Fruit fly (Drosophila melanogaster) whole organism, wandering third instar larva: ENCODE results near the gene Droj2.
A peak's percentile ranks its signal among the peaks of the same experiment; 100 is the strongest.

Experiments
- Abd-B ChIP-seq: fragments of >200 bp; optimal IDR thresholded peaks from 2 replicates; lab custom pipeline; 2017; ENCODE audit warnings: missing biosample characterization, missing genetic modification characterization
- CG32264 ChIP-seq: fragments of 200-800 bp; sonication (Bioruptor generic); optimal IDR thresholded peaks from 2 replicates; lab custom pipeline; 2016; ENCODE audit warnings: missing biosample characterization, missing genetic modification characterization
- CG9705 ChIP-seq: fragments of 200-800 bp; sonication (Bioruptor generic); optimal IDR thresholded peaks from 2 replicates; lab custom pipeline; 2018; ENCODE audit warnings: missing biosample characterization, mild to moderate bottlenecking, missing genetic modification characterization
- CrebA ChIP-seq: fragments of 200-800 bp; sonication (Bioruptor generic); optimal IDR thresholded peaks from 2 replicates; lab custom pipeline; 2016; ENCODE audit warnings: missing biosample characterization, mild to moderate bottlenecking, missing genetic modification characterization, borderline replicate concordance
- Dfd ChIP-seq: fragments of >200 bp; optimal IDR thresholded peaks from 2 replicates; lab custom pipeline; 2017; ENCODE audit warnings: missing biosample characterization, missing genetic modification characterization
- GATAd ChIP-seq: sonication (Bioruptor generic); optimal IDR thresholded peaks from 2 replicates; lab custom pipeline; 2016; ENCODE audit warnings: missing biosample characterization, missing genetic modification characterization
- HLH106 ChIP-seq: fragments of 200-800 bp; optimal IDR thresholded peaks from 3 replicates; lab custom pipeline; 2019; ENCODE audit warnings: missing biosample characterization, mild to moderate bottlenecking, missing genetic modification characterization, moderate library complexity
- Hr83 ChIP-seq: fragments of 200-300 bp; sonication (Bioruptor generic); optimal IDR thresholded peaks from 2 replicates; lab custom pipeline; 2016; ENCODE audit warnings: missing biosample characterization, mild to moderate bottlenecking, missing genetic modification characterization, moderate library complexity; ENCODE audit not compliant: poor library complexity, severe bottlenecking
- Myc ChIP-seq: fragments of >200 bp; optimal IDR thresholded peaks from 2 replicates; lab custom pipeline; 2017
- N ChIP-seq: fragments of >200 bp; optimal IDR thresholded peaks from 2 replicates; lab custom pipeline; 2018; ENCODE audit warnings: missing biosample characterization, missing external identifiers, missing genetic modification characterization
- OdsH ChIP-seq: fragments of 200-800 bp; sonication (Bioruptor generic); optimal IDR thresholded peaks from 2 replicates; lab custom pipeline; 2016; ENCODE audit warnings: missing biosample characterization, mild to moderate bottlenecking, missing genetic modification characterization
- Rel ChIP-seq, 2 experiments: fragments of 200-800 bp; sonication (Bioruptor generic) in 1 of 2; optimal IDR thresholded peaks; 2 replicates in 1 of 2; 3 replicates in 1 of 2; lab custom pipeline; 2016 to 2019; ENCODE audit warnings: mild to moderate bottlenecking in 2 of 2, missing biosample characterization in 2 of 2, missing genetic modification characterization in 2 of 2, moderate library complexity in 1 of 2
- Sp1 ChIP-seq: fragments of 200-800 bp; sonication (Bioruptor generic); optimal IDR thresholded peaks from 3 replicates; lab custom pipeline; 2019; ENCODE audit warnings: missing biosample characterization, mild to moderate bottlenecking, missing genetic modification characterization, moderate library complexity
- br ChIP-seq: fragments of 200-800 bp; sonication (Bioruptor generic); optimal IDR thresholded peaks from 2 replicates; lab custom pipeline; 2016; ENCODE audit warnings: missing biosample characterization, missing genetic modification characterization
- brk ChIP-seq: fragments of 200-800 bp; sonication (Bioruptor generic); optimal IDR thresholded peaks from 2 replicates; lab custom pipeline; 2016; ENCODE audit warnings: missing biosample characterization, mild to moderate bottlenecking, missing genetic modification characterization
- dl ChIP-seq, 2 experiments: fragments of 175-275, 200-275 bp in 1 of 2; fragments of 200-275 bp in 1 of 2; sonication (Bioruptor generic); optimal IDR thresholded peaks; lab custom pipeline; 2018; ENCODE audit warnings: mild to moderate bottlenecking in 2 of 2, missing biosample characterization in 2 of 2, missing genetic modification characterization in 2 of 2, moderate library complexity in 2 of 2; ENCODE audit not compliant: partially characterized antibody in 2 of 2, insufficient read depth in 1 of 2
- dmrt93B ChIP-seq: fragments of 200-800 bp; sonication (Bioruptor generic); optimal IDR thresholded peaks from 2 replicates; lab custom pipeline; 2018; ENCODE audit warnings: missing biosample characterization, mild to moderate bottlenecking, missing genetic modification characterization
- dsf ChIP-seq: sonication (Bioruptor generic); optimal IDR thresholded peaks from 2 replicates; lab custom pipeline; 2016; ENCODE audit warnings: missing biosample characterization, missing genetic modification characterization, borderline replicate concordance
- ey ChIP-seq: fragments of 200-800 bp; sonication (Bioruptor generic); optimal IDR thresholded peaks from 2 replicates; lab custom pipeline; 2016; ENCODE audit warnings: missing biosample characterization, missing genetic modification characterization
- foxo ChIP-seq, 2 experiments: fragments of 200-800 bp; sonication (Bioruptor generic); optimal IDR thresholded peaks; 2 replicates in 1 of 2; 3 replicates in 1 of 2; lab custom pipeline; 2016 to 2017; ENCODE audit warnings: missing biosample characterization in 2 of 2, missing genetic modification characterization in 2 of 2
- fru ChIP-seq: fragments of 200-800 bp; sonication (Bioruptor generic); optimal IDR thresholded peaks from 3 replicates; lab custom pipeline; 2016; ENCODE audit warnings: missing biosample characterization, mild to moderate bottlenecking, missing genetic modification characterization
- jim ChIP-seq: fragments of 175-275, 200-325 bp; sonication (Bioruptor generic); optimal IDR thresholded peaks from 2 replicates; lab custom pipeline; 2016; ENCODE audit warnings: missing biosample characterization, mild to moderate bottlenecking, missing genetic modification characterization
- lola ChIP-seq: fragments of >200 bp; optimal IDR thresholded peaks from 2 replicates; lab custom pipeline; 2017; ENCODE audit warnings: missing biosample characterization, missing genetic modification characterization
- pan ChIP-seq: fragments of >200 bp; optimal IDR thresholded peaks from 2 replicates; lab custom pipeline; 2017
- psq ChIP-seq: fragments of 200-800 bp; sonication (Bioruptor generic); optimal IDR thresholded peaks from 3 replicates; lab custom pipeline; 2017; ENCODE audit warnings: missing biosample characterization, mild to moderate bottlenecking, missing genetic modification characterization, moderate library complexity
- rgr ChIP-seq: fragments of 200-800 bp; sonication (Bioruptor generic); optimal IDR thresholded peaks from 3 replicates; lab custom pipeline; 2016; ENCODE audit warnings: missing biosample characterization, mild to moderate bottlenecking, missing genetic modification characterization
- sage ChIP-seq: fragments of 200-800 bp; sonication (Bioruptor generic); optimal IDR thresholded peaks from 2 replicates; lab custom pipeline; 2016; ENCODE audit warnings: missing biosample characterization, mild to moderate bottlenecking, missing genetic modification characterization
- sv ChIP-seq: fragments of 200-800 bp; sonication (Bioruptor generic); optimal IDR thresholded peaks from 3 replicates; lab custom pipeline; 2016; ENCODE audit warnings: missing biosample characterization, missing genetic modification characterization
- tai ChIP-seq: sonication (Bioruptor generic); optimal IDR thresholded peaks from 2 replicates; lab custom pipeline; 2016; ENCODE audit warnings: missing biosample characterization, missing genetic modification characterization
- usp ChIP-seq: fragments of >200 bp; optimal IDR thresholded peaks from 2 replicates; lab custom pipeline; 2017; ENCODE audit warnings: missing biosample characterization, missing genetic modification characterization
- woc ChIP-seq: sonication (Bioruptor generic); optimal IDR thresholded peaks from 2 replicates; lab custom pipeline; 2016; ENCODE audit warnings: missing biosample characterization, mild to moderate bottlenecking, missing genetic modification characterization

Droj2 gene

dm6 chr3R:13388160-13388870, 6.4 kb downstream of the Droj2 start, which contains the start of gene CG9799:
TSS of gene CG9799 (minus strand) at chr3R:13388709.
- TF ChIP-seq woc (GFP tag; lab: Kevin White, UChicago): no peak
- peak; percentile 14 for TF ChIP-seq Myc

- TF ChIP-seq ey (GFP tag; lab: Kevin White, UChicago) (no peak), fru (peak; percentile 18), CrebA (GFP tag; lab: Kevin White, UChicago) (no peak)
Measured at dm6 chr3R:13390490-13390889, 8.6 kb downstream of the Droj2 start.

DNA sequence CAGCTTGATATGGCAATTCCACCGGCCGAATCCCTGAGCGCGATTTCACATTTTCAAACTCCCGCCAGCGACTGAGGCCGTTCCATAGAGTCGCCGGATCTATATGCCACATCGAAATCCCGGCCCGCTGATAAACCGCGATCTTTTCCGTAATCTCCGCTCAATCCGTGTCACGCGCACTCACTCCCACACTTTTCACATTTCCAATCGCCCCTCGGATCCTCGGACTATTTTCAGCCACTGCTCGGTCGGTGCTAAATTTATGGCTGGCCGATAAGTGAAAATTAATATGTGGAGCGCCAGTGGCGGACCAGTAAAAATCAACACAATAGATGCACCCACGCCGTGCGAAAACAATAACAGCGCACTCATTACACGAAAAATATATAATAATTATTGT, 11.1 kb downstream of the Droj2 start:
- TF ChIP-seq dmrt93B: no peak

DNA sequence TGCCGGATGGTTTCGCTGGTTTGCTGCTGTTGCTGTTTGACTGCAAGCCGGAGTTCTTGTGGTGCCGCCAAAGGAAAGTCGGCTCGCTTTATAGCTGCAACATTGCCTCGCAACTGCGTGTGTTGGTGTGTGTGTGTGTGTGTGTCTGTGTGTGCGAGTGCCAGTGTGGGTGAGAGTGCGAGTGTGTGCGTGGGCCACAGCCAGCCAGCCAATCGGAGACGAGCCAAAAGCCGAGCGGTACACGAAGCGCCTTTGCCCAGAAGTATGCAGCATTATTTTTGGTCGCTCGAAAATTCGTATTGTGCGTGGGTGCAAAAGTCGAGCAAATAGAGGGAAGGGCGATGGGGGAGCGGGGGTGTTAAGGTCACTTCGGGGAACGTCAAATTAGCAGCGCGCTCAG, 13.2 kb downstream of the Droj2 start, which contains the start of gene CCHa2:
CCHa2 (minus strand) TSS at position 65 of the 400 bp plus-strand sequence.
- no peak for TF ChIP-seq foxo (GFP tag; optimal IDR thresholded peaks at IDR 0.05; lab: Kevin White, UChicago)
- no peak for TF ChIP-seq lola (GFP tag; lab: Kevin White, UChicago)
- TF ChIP-seq Dfd (GFP tag; lab: Kevin White, UChicago): peak; percentile 54
- no peak for TF ChIP-seq GATAd (GFP tag; lab: Kevin White, UChicago)
- no peak for TF ChIP-seq dsf
- no peak for TF ChIP-seq usp (GFP tag; lab: Kevin White, UChicago)

- no peak for TF ChIP-seq sv (GFP tag; lab: Kevin White, UChicago)
- no peak for TF ChIP-seq fru
- no peak for TF ChIP-seq sage (GFP tag; lab: Kevin White, UChicago)
- TF ChIP-seq CrebA (GFP tag; lab: Kevin White, UChicago): no peak
- no peak for TF ChIP-seq Myc
- TF ChIP-seq br (GFP tag; lab: Kevin White, UChicago): no peak
- no peak for TF ChIP-seq CG9705 (GFP tag; lab: Kevin White, UChicago)
- no peak for TF ChIP-seq OdsH
- TF ChIP-seq CG32264 (GFP tag; lab: Kevin White, UChicago): no peak
- TF ChIP-seq psq (GFP tag; lab: Kevin White, UChicago): no peak
- TF ChIP-seq Dfd (GFP tag; lab: Kevin White, UChicago): no peak
- no peak for TF ChIP-seq dl (GFP tag; optimal IDR thresholded peaks at IDR 0.05; lab: Kevin White, UChicago; ENCODE audit: insufficient read depth in 1 of 2, partially characterized antibody in 2 of 2)
- TF ChIP-seq Sp1 (GFP tag; lab: Kevin White, UChicago): no peak
- TF ChIP-seq dmrt93B: no peak
- TF ChIP-seq pan (lab: Kevin White, UChicago): no peak
- TF ChIP-seq Hr83 (GFP tag; lab: Kevin White, UChicago): no peak
- no peak for TF ChIP-seq rgr (GFP tag; lab: Kevin White, UChicago)
- TF ChIP-seq N (GFP tag; lab: Kevin White, UChicago): no peak
- TF ChIP-seq lola (GFP tag; lab: Kevin White, UChicago): no peak
- TF ChIP-seq, all 38 proteins: peak for 0
Measured at dm6 chr3R:13397040-13397439, 15.1 kb downstream of the Droj2 start, which contains the start of gene CG14374. TSS of gene CG14374 (minus strand) at chr3R:13397140.

DNA sequence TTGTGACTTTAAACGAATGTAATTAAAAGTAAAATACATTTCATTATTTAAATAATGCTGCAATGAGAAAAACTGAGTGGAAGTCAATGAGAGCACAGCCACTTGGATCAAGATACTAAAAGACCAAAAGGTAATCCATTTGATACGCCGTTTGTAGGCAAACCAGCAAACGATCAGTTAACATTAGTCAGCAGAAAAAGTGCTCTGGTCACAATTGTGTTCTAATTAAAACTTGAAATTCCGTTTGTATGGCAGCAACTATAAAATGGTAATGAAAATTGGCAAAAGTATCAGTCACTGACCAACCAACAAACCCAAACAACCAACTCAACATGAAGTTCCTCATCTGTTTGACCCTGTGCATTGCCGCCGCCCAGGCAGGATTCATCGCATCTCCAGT, 15.6 kb downstream of the Droj2 start, which contains the start of gene CG14377:
CG14377 (plus strand) TSS at position 301 of the 400 bp plus-strand sequence.
- no peak for TF ChIP-seq HLH106 (tag; lab: Kevin White, UChicago)
- TF ChIP-seq br (GFP tag; lab: Kevin White, UChicago): no peak
- TF ChIP-seq Dfd (GFP tag; lab: Kevin White, UChicago): no peak
- TF ChIP-seq fru: no peak
- TF ChIP-seq CrebA (GFP tag; lab: Kevin White, UChicago): no peak
- TF ChIP-seq jim (GFP tag; lab: Kevin White, UChicago): no peak
- TF ChIP-seq foxo (GFP tag; optimal IDR thresholded peaks at IDR 0.05; lab: Kevin White, UChicago): no peak
- no peak for TF ChIP-seq CG9705 (GFP tag; lab: Kevin White, UChicago)
- TF ChIP-seq brk (GFP tag; lab: Kevin White, UChicago): no peak
- no peak for TF ChIP-seq Myc
- TF ChIP-seq psq (GFP tag; lab: Kevin White, UChicago): no peak
- TF ChIP-seq ey (GFP tag; lab: Kevin White, UChicago): no peak
- no peak for TF ChIP-seq OdsH
- TF ChIP-seq Abd-B: no peak
- TF ChIP-seq dmrt93B: no peak
- no peak for TF ChIP-seq Rel (GFP tag; optimal IDR thresholded peaks at IDR 0.05; lab: Kevin White, UChicago)
- no peak for TF ChIP-seq Rel (tag; optimal IDR thresholded peaks at IDR 0.05; lab: Kevin White, UChicago)
- TF ChIP-seq tai (GFP tag; lab: Kevin White, UChicago): no peak
